Worm (Caenorhabditis elegans) whole organism, young adult: ENCODE measurements around the gene Y56A3A.6.

ENCODE experiments used
- B0019.2 ChIP-seq: fragments of 200-800 bp; sonication (Bioruptor generic); conservative IDR thresholded peaks from 2 replicates; pipeline ENCODE4 v1.3.6; 2022; ENCODE audit warnings: missing genetic modification reagents, missing genetic modification characterization, missing compliant biosample characterization
- B0261.1 ChIP-seq: sonication (generic microtip); optimal IDR thresholded peaks from 2 replicates; lab custom pipeline; 2016; ENCODE audit warnings: mild to moderate bottlenecking, missing genetic modification characterization, moderate library complexity, missing compliant biosample characterization
- D2030.7 ChIP-seq: fragments of 200-800 bp; sonication (Bioruptor generic); IDR thresholded peaks from 2 replicates; pipeline ENCODE4 v1.3.6; 2022; ENCODE audit warnings: missing genetic modification reagents, missing genetic modification characterization, missing compliant biosample characterization
- F23B12.7 ChIP-seq: sonication (generic microtip); optimal IDR thresholded peaks from 2 replicates; lab custom pipeline; 2017; ENCODE audit warnings: missing genetic modification characterization, mild to moderate bottlenecking, missing compliant biosample characterization, antibody characterized with exemption, moderate library complexity; ENCODE audit not compliant: insufficient read depth
- F37B4.10 ChIP-seq: fragments of 200-800 bp; sonication (Bioruptor generic); IDR thresholded peaks from 2 replicates; pipeline ENCODE4 v1.3.6; 2022; ENCODE audit warnings: missing genetic modification characterization, missing compliant biosample characterization
- F52B5.7 ChIP-seq: sonication (generic microtip); optimal IDR thresholded peaks from 2 replicates; lab custom pipeline; 2016; ENCODE audit warnings: mild to moderate bottlenecking, missing genetic modification characterization, missing compliant biosample characterization
- T26A5.8 ChIP-seq: sonication (generic microtip); optimal IDR thresholded peaks from 2 replicates; lab custom pipeline; 2016; ENCODE audit warnings: missing genetic modification characterization, missing compliant biosample characterization
- Y56A3A.18 ChIP-seq: fragments of 200-800 bp; sonication (Bioruptor generic); IDR thresholded peaks from 2 replicates; pipeline ENCODE4 v1.3.6; 2022; ENCODE audit warnings: missing genetic modification reagents, missing genetic modification characterization, missing compliant biosample characterization
- Y67H2A.10 ChIP-seq: fragments of 200-800 bp; sonication (Bioruptor generic); conservative IDR thresholded peaks from 2 replicates; pipeline ENCODE4 v1.3.6; 2022; ENCODE audit warnings: missing genetic modification reagents, missing genetic modification characterization, missing compliant biosample characterization
- Y79H2A.3 ChIP-seq: fragments of 200-800 bp; sonication (Bioruptor generic); conservative IDR thresholded peaks from 2 replicates; pipeline ENCODE4 v1.3.6; 2022; ENCODE audit warnings: missing genetic modification reagents, missing genetic modification characterization, missing compliant biosample characterization
- akir-1 ChIP-seq: fragments of 200-800 bp; sonication (Bioruptor generic); optimal IDR thresholded peaks from 2 replicates; lab custom pipeline; 2018; ENCODE audit warnings: mild to moderate bottlenecking, missing genetic modification characterization, moderate library complexity, missing compliant biosample characterization
- atf-7 ChIP-seq: sonication (generic microtip); optimal IDR thresholded peaks from 2 replicates; lab custom pipeline; 2017; ENCODE audit warnings: mild to moderate bottlenecking, missing genetic modification characterization, missing compliant biosample characterization
- ceh-100 ChIP-seq: fragments of 200-800 bp; sonication (Bioruptor generic); IDR thresholded peaks from 2 replicates; pipeline ENCODE4 v1.3.6; 2022; ENCODE audit warnings: missing genetic modification reagents, missing genetic modification characterization, missing compliant biosample characterization
- ceh-27 ChIP-seq: fragments of 200-800 bp; sonication (Bioruptor generic); optimal IDR thresholded peaks from 2 replicates; lab custom pipeline; 2018; ENCODE audit warnings: mild to moderate bottlenecking, missing genetic modification characterization, moderate library complexity, missing compliant biosample characterization
- die-1 ChIP-seq: sonication (generic microtip); optimal IDR thresholded peaks from 2 replicates; lab custom pipeline; 2016; ENCODE audit warnings: missing genotype, mild to moderate bottlenecking, missing genetic modification characterization, missing compliant biosample characterization
- dpl-1 ChIP-seq: fragments of 150-350 bp; optimal IDR thresholded peaks from 2 replicates; lab custom pipeline; 2014; ENCODE audit warnings: missing biosample characterization, missing genetic modification reagents, missing genetic modification characterization
- egl-18 ChIP-seq: fragments of 200-800 bp; sonication (Bioruptor generic); IDR thresholded peaks from 2 replicates; pipeline ENCODE4 v1.3.6; 2022; ENCODE audit warnings: missing genetic modification reagents, missing genetic modification characterization, missing compliant biosample characterization
- egrh-3 ChIP-seq: fragments of 200-800 bp; sonication (Bioruptor generic); IDR thresholded peaks from 2 replicates; pipeline ENCODE4 v1.3.6; 2022; ENCODE audit warnings: missing genetic modification reagents, missing genetic modification characterization, missing compliant biosample characterization
- ekl-4 ChIP-seq: fragments of 200-800 bp; sonication (Bioruptor generic); IDR thresholded peaks from 2 replicates; pipeline ENCODE4 v1.3.6; 2022; ENCODE audit warnings: missing genetic modification reagents, missing genetic modification characterization, missing compliant biosample characterization
- hlh-12 ChIP-seq: sonication (generic microtip); optimal IDR thresholded peaks from 2 replicates; lab custom pipeline; 2016; ENCODE audit warnings: missing genetic modification characterization, missing compliant biosample characterization
- hmg-1.2 ChIP-seq: fragments of 200-800 bp; sonication (Bioruptor generic); IDR thresholded peaks from 2 replicates; pipeline ENCODE4 v1.3.6; 2022; ENCODE audit warnings: missing genetic modification reagents, missing genetic modification characterization, missing compliant biosample characterization
- hrde-1 ChIP-seq: sonication (generic microtip); optimal IDR thresholded peaks from 2 replicates; lab custom pipeline; 2016; ENCODE audit warnings: missing genetic modification characterization, mild to moderate bottlenecking, missing compliant biosample characterization, moderate library complexity, missing genotype, missing genetic modification reagents, borderline replicate concordance
- let-526 ChIP-seq: fragments of 200-800 bp; sonication (Bioruptor generic); IDR thresholded peaks from 2 replicates; pipeline ENCODE4 v1.3.6; 2022; ENCODE audit warnings: missing genetic modification reagents, missing genetic modification characterization, missing compliant biosample characterization
- let-607 ChIP-seq, 2 experiments: fragments of 200-800 bp in 1 of 2; sonication (Bioruptor generic) in 1 of 2; sonication (generic microtip) in 1 of 2; optimal IDR thresholded peaks; 2 replicates each; lab custom pipeline; 2016 to 2018; ENCODE audit warnings: mild to moderate bottlenecking in 2 of 2, missing compliant biosample characterization in 2 of 2, missing genetic modification characterization in 2 of 2, moderate library complexity in 2 of 2, missing genotype in 1 of 2
- lin-40 ChIP-seq: sonication (generic microtip); optimal IDR thresholded peaks from 2 replicates; lab custom pipeline; 2016; ENCODE audit warnings: missing genetic modification characterization, mild to moderate bottlenecking, missing compliant biosample characterization, missing genotype, missing genetic modification reagents
- lin-54 ChIP-seq: fragments of 200-800 bp; sonication (Bioruptor generic); optimal IDR thresholded peaks from 2 replicates; lab custom pipeline; 2018; ENCODE audit warnings: mild to moderate bottlenecking, missing genetic modification characterization, missing compliant biosample characterization
- lsl-1 ChIP-seq: fragments of 200-800 bp; sonication (Bioruptor generic); optimal IDR thresholded peaks from 2 replicates; lab custom pipeline; 2018; ENCODE audit warnings: mild to moderate bottlenecking, missing genetic modification characterization, moderate library complexity, missing compliant biosample characterization
- lsy-27 ChIP-seq: sonication (generic microtip); optimal IDR thresholded peaks from 2 replicates; lab custom pipeline; 2017; ENCODE audit warnings: missing genetic modification characterization, mild to moderate bottlenecking, missing compliant biosample characterization, antibody characterized with exemption, missing genotype, borderline replicate concordance; ENCODE audit not compliant: insufficient read depth
- madf-3 ChIP-seq: fragments of 200-800 bp; sonication (Bioruptor generic); IDR thresholded peaks from 2 replicates; pipeline ENCODE4 v1.3.6; 2022; ENCODE audit warnings: missing genetic modification reagents, missing genetic modification characterization, missing compliant biosample characterization
- madf-6 ChIP-seq: fragments of 200-800 bp; sonication (Bioruptor generic); IDR thresholded peaks from 2 replicates; pipeline ENCODE4 v1.3.6; 2022; ENCODE audit warnings: missing genetic modification reagents, missing genetic modification characterization, missing compliant biosample characterization
- madf-8 ChIP-seq: fragments of 200-800 bp; sonication (Bioruptor generic); conservative IDR thresholded peaks from 2 replicates; pipeline ENCODE4 v1.3.6; 2022; ENCODE audit warnings: missing genetic modification reagents, missing genetic modification characterization, missing compliant biosample characterization
- nfya-1 ChIP-seq: sonication (generic microtip); optimal IDR thresholded peaks from 2 replicates; lab custom pipeline; 2017; ENCODE audit warnings: antibody characterized with exemption, missing compliant biosample characterization, missing genetic modification characterization, borderline replicate concordance; ENCODE audit not compliant: insufficient read depth
- nfyb-1 ChIP-seq: fragments of 200-800 bp; sonication (Bioruptor generic); IDR thresholded peaks from 2 replicates; pipeline ENCODE4 v1.3.6; 2022; ENCODE audit warnings: missing genetic modification reagents, missing genetic modification characterization, missing compliant biosample characterization
- nhr-27 ChIP-seq: fragments of 200-800 bp; sonication (Bioruptor generic); optimal IDR thresholded peaks from 2 replicates; lab custom pipeline; 2018; ENCODE audit warnings: mild to moderate bottlenecking, missing genetic modification characterization, moderate library complexity, missing compliant biosample characterization
- nhr-80 ChIP-seq: sonication (generic microtip); optimal IDR thresholded peaks from 2 replicates; lab custom pipeline; 2016; ENCODE audit warnings: missing genetic modification characterization, missing compliant biosample characterization
- rcor-1 ChIP-seq: fragments of 200-800 bp; sonication (Bioruptor generic); IDR thresholded peaks from 2 replicates; pipeline ENCODE4 v1.3.6; 2022; ENCODE audit warnings: missing genetic modification reagents, missing genetic modification characterization, missing compliant biosample characterization
- rpc-1 ChIP-seq, 2 experiments: fragments of 150-350 bp in 1 of 2; sonication (generic microtip) in 1 of 2; optimal IDR thresholded peaks; 2 replicates each; lab custom pipeline; 2014 to 2018; ENCODE audit warnings: missing biosample characterization in 1 of 2, missing genetic modification characterization in 1 of 2, missing genetic modification reagents in 1 of 2, missing genotype in 1 of 2
- sea-2 ChIP-seq: fragments of 200-800 bp; sonication (Bioruptor generic); IDR thresholded peaks from 2 replicates; pipeline ENCODE4 v1.3.6; 2022; ENCODE audit warnings: missing genetic modification characterization, missing compliant biosample characterization
- snpc-1.1 ChIP-seq: sonication (generic microtip); optimal IDR thresholded peaks from 2 replicates; lab custom pipeline; 2017; ENCODE audit warnings: missing genetic modification characterization, mild to moderate bottlenecking, missing compliant biosample characterization, antibody characterized with exemption, moderate library complexity, missing genotype, missing genetic modification reagents; ENCODE audit not compliant: insufficient read depth
- snpc-4 ChIP-seq, 5 experiments: fragments of 150-350 bp in 1 of 5; sonication (generic microtip) in 4 of 5; optimal IDR thresholded peaks; 2 replicates each; lab custom pipeline; 2014 to 2018; ENCODE audit warnings: missing genetic modification characterization in 5 of 5, missing biosample characterization in 3 of 5, antibody characterized with exemption in 2 of 5, mild to moderate bottlenecking in 2 of 5, missing compliant biosample characterization in 2 of 5, missing genotype in 2 of 5, moderate library complexity in 2 of 5, missing genetic modification reagents in 1 of 5
- tlf-1 ChIP-seq: fragments of 200-800 bp; sonication (Bioruptor generic); optimal IDR thresholded peaks from 2 replicates; lab custom pipeline; 2018; ENCODE audit warnings: mild to moderate bottlenecking, missing genetic modification characterization, missing compliant biosample characterization
- xnd-1 ChIP-seq: sonication (generic microtip); optimal IDR thresholded peaks from 2 replicates; lab custom pipeline; 2016; ENCODE audit warnings: missing genotype, missing genetic modification reagents, missing genetic modification characterization, missing compliant biosample characterization
- zfh-2 ChIP-seq: fragments of 200-800 bp; sonication (Bioruptor generic); conservative IDR thresholded peaks from 2 replicates; pipeline ENCODE4 v1.3.6; 2022; ENCODE audit warnings: missing genetic modification reagents, missing genetic modification characterization, missing compliant biosample characterization
- zim-3 ChIP-seq: sonication (generic microtip); optimal IDR thresholded peaks from 2 replicates; lab custom pipeline; 2017; ENCODE audit warnings: mild to moderate bottlenecking, missing genetic modification characterization, moderate library complexity, missing compliant biosample characterization
- ztf-25 ChIP-seq: fragments of 200-800 bp; sonication (Bioruptor generic); IDR thresholded peaks from 2 replicates; pipeline ENCODE4 v1.3.6; 2022; ENCODE audit warnings: missing genetic modification reagents, missing genetic modification characterization, missing compliant biosample characterization
- ztf-6 ChIP-seq: fragments of 200-800 bp; sonication (Bioruptor generic); IDR thresholded peaks from 2 replicates; pipeline ENCODE4 v1.3.6; 2022; ENCODE audit warnings: missing genetic modification reagents, missing genetic modification characterization, missing compliant biosample characterization

The Y56A3A.6 gene

ce11 chrIII:11920187-11920785 is 41.7 kb upstream of the Y56A3A.6 start, which contains the start of the genes ccf-1 and trap-4 (continued):
- TF ChIP-seq zfh-2 (GFP tag; lab: Robert Waterston, UW) (no peak), B0019.2 (GFP tag; lab: Robert Waterston, UW) (no peak), T26A5.8 (tag; lab: Kevin White, UChicago) (no peak), hmg-1.2 (GFP tag; lab: Robert Waterston, UW) (no peak), die-1 (no peak), lin-54 (GFP tag; lab: Kevin White, UChicago) (no peak), nhr-27 (tag; lab: Kevin White, UChicago) (no peak), egrh-3 (no peak), madf-3 (no peak), xnd-1 (no peak), atf-7 (tag; lab: Kevin White, UChicago) (no peak), snpc-4 (GFP tag; optimal IDR thresholded peaks at IDR 0.05; lab: Kevin White, UChicago) (no peak), snpc-4 (tag; optimal IDR thresholded peaks at IDR 0.05; lab: Kevin White, UChicago) (no peak), ceh-100 (GFP tag; lab: Robert Waterston, UW) (no peak), Y67H2A.10 (GFP tag; lab: Robert Waterston, UW) (no peak), ekl-4 (0 out of 2 replicates have a peak, but pooled peaks have one; percentile 1), Y79H2A.3 (GFP tag; lab: Robert Waterston, UW) (no peak), nfyb-1 (GFP tag; lab: Robert Waterston, UW) (no peak), nfya-1 (no peak), lsy-27 (tag; lab: Kevin White, UChicago) (no peak), rpc-1 (optimal IDR thresholded peaks at IDR 0.05; lab: Kevin White, UChicago) (no peak), rpc-1 (tag; optimal IDR thresholded peaks at IDR 0.05; lab: Kevin White, UChicago) (no peak), let-526 (GFP tag; lab: Robert Waterston, UW) (no peak), madf-8 (GFP tag; lab: Robert Waterston, UW) (no peak), madf-6 (GFP tag; lab: Robert Waterston, UW) (peak; percentile 58), D2030.7 (no peak), ztf-25 (GFP tag; lab: Robert Waterston, UW) (no peak), nhr-80 (tag; lab: Kevin White, UChicago) (peak; percentile 13), rcor-1 (GFP tag; lab: Robert Waterston, UW) (no peak), B0261.1 (tag; lab: Kevin White, UChicago) (no peak), sea-2 (GFP tag; lab: Robert Waterston, UW) (no peak), akir-1 (no peak), let-607 (tag; optimal IDR thresholded peaks at IDR 0.05; lab: Kevin White, UChicago) (peak; percentile 99), lsl-1 (GFP tag; lab: Kevin White, UChicago) (peak; percentile 19), ceh-27 (GFP tag; lab: Kevin White, UChicago) (no peak), lin-40 (peak; percentile 26), hrde-1 (no peak), Y56A3A.18 (GFP tag; lab: Robert Waterston, UW) (no peak), hlh-12 (tag; lab: Kevin White, UChicago) (no peak), snpc-1.1 (tag; lab: Kevin White, UChicago) (no peak), egl-18 (GFP tag; lab: Robert Waterston, UW) (no peak), ztf-6 (GFP tag; lab: Robert Waterston, UW) (no peak), F52B5.7 (no peak), F37B4.10 (GFP tag; lab: Robert Waterston, UW) (no peak), dpl-1 (no peak), zim-3 (no peak), tlf-1 (GFP tag; lab: Kevin White, UChicago) (no peak), F23B12.7 (tag; lab: Kevin White, UChicago) (no peak)
